Fruit fly (Drosophila melanogaster) S2 (cell line): ENCODE results near the gene CG7568.

ENCODE experiments used
- CG8478 ChIP-seq: fragments of >200 bp; optimal IDR thresholded peaks from 2 replicates; lab custom pipeline; 2018
- CTCF ChIP-seq, 2 experiments: fragments of >200 bp; optimal IDR thresholded peaks; 2 replicates each; lab custom pipeline; 2018

- TF ChIP-seq CG8478 (lab: Kevin White, UChicago) = no peak
- TF ChIP-seq CTCF (optimal IDR thresholded peaks at IDR 0.05; lab: Kevin White, UChicago) = no peak
Observed at dm6 chr3R:29566997-29567670, 33.5 kb downstream of the CG7568 start.
